Fruit fly (Drosophila melanogaster) whole organism, prepupa: ENCODE measurements around the gene BTBD9.

Source experiments
- Blimp-1 ChIP-seq: fragments of 200-800 bp; sonication (Bioruptor generic); optimal IDR thresholded peaks from 3 replicates; lab custom pipeline; 2017; ENCODE audit warnings: missing biosample characterization, missing genetic modification characterization, mild to moderate bottlenecking, moderate library complexity, missing genetic modification reagents
- CG10669 ChIP-seq: fragments of 200-800 bp; sonication (Bioruptor generic); optimal IDR thresholded peaks from 3 replicates; lab custom pipeline; 2018; ENCODE audit warnings: missing biosample characterization, mild to moderate bottlenecking, missing genetic modification characterization, moderate library complexity
- CG11762 ChIP-seq: fragments of 200-800 bp; sonication (Bioruptor generic); optimal IDR thresholded peaks from 3 replicates; lab custom pipeline; 2016; ENCODE audit warnings: missing biosample characterization, missing genetic modification characterization; ENCODE audit not compliant: insufficient read depth
- CG11902 ChIP-seq: fragments of 200-800 bp; sonication (Bioruptor generic); optimal IDR thresholded peaks from 3 replicates; lab custom pipeline; 2016; ENCODE audit warnings: missing biosample characterization, missing genetic modification characterization
- CG15336 ChIP-seq: fragments of 200-800 bp; sonication (Bioruptor generic); IDR thresholded peaks from 2 replicates; pipeline ENCODE4 v1.3.6; 2022; ENCODE audit warnings: missing biosample characterization, missing genetic modification characterization
- CG1621 ChIP-seq: fragments of 200-800 bp; sonication (Bioruptor generic); optimal IDR thresholded peaks from 3 replicates; lab custom pipeline; 2018; ENCODE audit warnings: missing biosample characterization, mild to moderate bottlenecking, missing genetic modification characterization
- CG16779 ChIP-seq: fragments of 200-800 bp; sonication (Bioruptor generic); optimal IDR thresholded peaks from 3 replicates; lab custom pipeline; 2017; ENCODE audit warnings: missing biosample characterization, mild to moderate bottlenecking, missing genetic modification characterization
- CG3032 ChIP-seq: fragments of 200-800 bp; optimal IDR thresholded peaks from 2 replicates; lab custom pipeline; 2019; ENCODE audit warnings: missing biosample characterization, mild to moderate bottlenecking, missing genetic modification characterization, moderate library complexity
- CG31627 ChIP-seq: fragments of 200-800 bp; sonication (Bioruptor generic); optimal IDR thresholded peaks from 3 replicates; lab custom pipeline; 2016; ENCODE audit warnings: missing biosample characterization, missing genetic modification characterization
- CG34406 ChIP-seq: fragments of 200-800 bp; sonication (Bioruptor generic); optimal IDR thresholded peaks from 3 replicates; lab custom pipeline; 2016; ENCODE audit warnings: missing biosample characterization, missing genetic modification characterization
- CG3919 ChIP-seq: fragments of 200-800 bp; sonication (Bioruptor generic); optimal IDR thresholded peaks from 3 replicates; lab custom pipeline; 2016; ENCODE audit warnings: missing biosample characterization, missing genetic modification characterization
- CG6163 ChIP-seq: fragments of 200-800 bp; sonication (Bioruptor generic); IDR thresholded peaks from 3 replicates; pipeline ENCODE4 v1.3.6; 2022; ENCODE audit warnings: missing biosample characterization, missing genetic modification characterization
- CG6276 ChIP-seq: fragments of 200-800 bp; sonication (Bioruptor generic); optimal IDR thresholded peaks from 2 replicates; lab custom pipeline; 2017; ENCODE audit warnings: missing biosample characterization, mild to moderate bottlenecking, missing genetic modification characterization
- CG6792 ChIP-seq: fragments of 200-800 bp; sonication (Bioruptor generic); optimal IDR thresholded peaks from 3 replicates; lab custom pipeline; 2016; ENCODE audit warnings: missing biosample characterization, missing genetic modification characterization
- CG6808 ChIP-seq: fragments of 200-800 bp; sonication (Bioruptor generic); optimal IDR thresholded peaks from 3 replicates; lab custom pipeline; 2017; ENCODE audit warnings: missing biosample characterization, missing genetic modification characterization, mild to moderate bottlenecking, moderate library complexity, missing genetic modification reagents
- CG6854 ChIP-seq: fragments of 200-800 bp; sonication (Bioruptor generic); optimal IDR thresholded peaks from 2 replicates; lab custom pipeline; 2017; ENCODE audit warnings: missing biosample characterization, mild to moderate bottlenecking, missing genetic modification characterization
- CG7368 ChIP-seq: fragments of 200-800 bp; sonication (Bioruptor generic); optimal IDR thresholded peaks from 3 replicates; lab custom pipeline; 2016; ENCODE audit warnings: missing biosample characterization, missing genetic modification characterization
- CG8119 ChIP-seq: fragments of 200-800 bp; sonication (Bioruptor generic); IDR thresholded peaks from 3 replicates; pipeline ENCODE4 v1.3.6; 2022; ENCODE audit warnings: missing biosample characterization, missing genetic modification characterization
- CG8632 ChIP-seq: fragments of 200-800 bp; sonication (Bioruptor generic); optimal IDR thresholded peaks from 3 replicates; lab custom pipeline; 2016; ENCODE audit warnings: missing biosample characterization, missing genetic modification characterization
- CG9139 ChIP-seq: fragments of 200-800 bp; sonication (Bioruptor generic); optimal IDR thresholded peaks from 3 replicates; lab custom pipeline; 2017; ENCODE audit warnings: missing biosample characterization, mild to moderate bottlenecking, missing genetic modification characterization
- Eip75B ChIP-seq: fragments of 200-800 bp; sonication (Bioruptor generic); optimal IDR thresholded peaks from 3 replicates; lab custom pipeline; 2016; ENCODE audit warnings: missing biosample characterization, missing genetic modification characterization
- Eip78C ChIP-seq: fragments of 200-800 bp; sonication (Bioruptor generic); peaks from one replicate; lab custom pipeline; 2016; ENCODE audit warnings: missing biosample characterization, missing genetic modification characterization
- Eip93F ChIP-seq: fragments of 200-800 bp; sonication (Bioruptor generic); optimal IDR thresholded peaks from 2 replicates; lab custom pipeline; 2016; ENCODE audit warnings: missing biosample characterization, mild to moderate bottlenecking, missing genetic modification characterization
- Ets21C ChIP-seq: fragments of 200-800 bp; sonication (Bioruptor generic); optimal IDR thresholded peaks from 3 replicates; lab custom pipeline; 2016; ENCODE audit warnings: missing biosample characterization, missing genetic modification characterization
- Ets96B ChIP-seq: fragments of 200-800 bp; optimal IDR thresholded peaks from 2 replicates; lab custom pipeline; 2019; ENCODE audit warnings: missing biosample characterization, mild to moderate bottlenecking, missing genetic modification characterization, moderate library complexity
- Gug ChIP-seq: fragments of 200-800 bp; sonication (Bioruptor generic); IDR thresholded peaks from 2 replicates; pipeline ENCODE4 v1.3.6; 2022; ENCODE audit warnings: missing biosample characterization, missing genetic modification characterization
- Hr4 ChIP-seq: fragments of 200-800 bp; sonication (Bioruptor generic); optimal IDR thresholded peaks from 3 replicates; lab custom pipeline; 2016; ENCODE audit warnings: missing biosample characterization, missing genetic modification characterization
- Lpt ChIP-seq: fragments of 200-800 bp; sonication (Bioruptor generic); optimal IDR thresholded peaks from 3 replicates; lab custom pipeline; 2016; ENCODE audit warnings: missing biosample characterization, missing genetic modification characterization
- Met ChIP-seq: fragments of 200-800 bp; sonication (Bioruptor generic); optimal IDR thresholded peaks from 3 replicates; lab custom pipeline; 2016; ENCODE audit warnings: missing biosample characterization, missing genetic modification characterization
- OdsH ChIP-seq: fragments of 200-800 bp; sonication (Bioruptor generic); optimal IDR thresholded peaks from 3 replicates; lab custom pipeline; 2016; ENCODE audit warnings: missing biosample characterization, missing genetic modification characterization
- Smox ChIP-seq: fragments of 200-800 bp; sonication (Bioruptor generic); optimal IDR thresholded peaks from 3 replicates; lab custom pipeline; 2016; ENCODE audit warnings: missing biosample characterization, missing genetic modification characterization
- Sox14 ChIP-seq: fragments of 200-800 bp; sonication (Bioruptor generic); optimal IDR thresholded peaks from 3 replicates; lab custom pipeline; 2016; ENCODE audit warnings: missing biosample characterization, missing genetic modification characterization
- Sox15 ChIP-seq: fragments of 200-800 bp; sonication (Bioruptor generic); optimal IDR thresholded peaks from 3 replicates; lab custom pipeline; 2016; ENCODE audit warnings: missing biosample characterization, missing genetic modification characterization
- achi ChIP-seq: fragments of 200-800 bp; sonication (Bioruptor generic); optimal IDR thresholded peaks from 3 replicates; lab custom pipeline; 2016; ENCODE audit warnings: missing biosample characterization, missing genetic modification characterization
- acj6 ChIP-seq: fragments of 200-800 bp; sonication (Bioruptor generic); optimal IDR thresholded peaks from 3 replicates; lab custom pipeline; 2016; ENCODE audit warnings: missing biosample characterization, missing genetic modification characterization
- cyc ChIP-seq: fragments of 200-800 bp; sonication (Bioruptor generic); optimal IDR thresholded peaks from 3 replicates; lab custom pipeline; 2016; ENCODE audit warnings: missing biosample characterization, missing genetic modification characterization
- dac ChIP-seq: fragments of 200-800 bp; sonication (Bioruptor generic); optimal IDR thresholded peaks from 2 replicates; lab custom pipeline; 2017; ENCODE audit warnings: missing biosample characterization, mild to moderate bottlenecking, missing genetic modification characterization
- dsx ChIP-seq: fragments of 200-800 bp; optimal IDR thresholded peaks from 3 replicates; lab custom pipeline; 2019; ENCODE audit warnings: missing biosample characterization, mild to moderate bottlenecking, missing genetic modification characterization, moderate library complexity; ENCODE audit not compliant: poor library complexity, severe bottlenecking
- esn ChIP-seq: fragments of 200-800 bp; sonication (Bioruptor generic); optimal IDR thresholded peaks from 2 replicates; lab custom pipeline; 2016; ENCODE audit warnings: missing biosample characterization, mild to moderate bottlenecking, missing genetic modification characterization, moderate library complexity
- fd85E ChIP-seq: fragments of 200-800 bp; sonication (Bioruptor generic); optimal IDR thresholded peaks from 3 replicates; lab custom pipeline; 2016; ENCODE audit warnings: missing biosample characterization, missing genetic modification characterization
- fkh ChIP-seq: fragments of 200-800 bp; sonication (Bioruptor generic); optimal IDR thresholded peaks from 3 replicates; lab custom pipeline; 2017; ENCODE audit warnings: missing biosample characterization, mild to moderate bottlenecking, missing genetic modification characterization, moderate library complexity
- net ChIP-seq: fragments of 200-800 bp; sonication (Bioruptor generic); optimal IDR thresholded peaks from 3 replicates; lab custom pipeline; 2016; ENCODE audit warnings: missing biosample characterization, missing genetic modification characterization
- pdm3 ChIP-seq: fragments of 200-800 bp; sonication (Bioruptor generic); optimal IDR thresholded peaks from 3 replicates; lab custom pipeline; 2016; ENCODE audit warnings: missing biosample characterization, missing genetic modification characterization
- salr ChIP-seq, 2 experiments: fragments of 200-800 bp; sonication (Bioruptor generic); optimal IDR thresholded peaks; 3 replicates each; lab custom pipeline; 2016 to 2018; ENCODE audit warnings: missing biosample characterization in 2 of 2, missing genetic modification characterization in 2 of 2, mild to moderate bottlenecking in 1 of 2
- ss ChIP-seq, 2 experiments: fragments of 200-800 bp; sonication (Bioruptor generic); optimal IDR thresholded peaks; 2 replicates in 1 of 2; 3 replicates in 1 of 2; lab custom pipeline; 2017 to 2018; ENCODE audit warnings: mild to moderate bottlenecking in 2 of 2, missing biosample characterization in 2 of 2, missing genetic modification characterization in 2 of 2, moderate library complexity in 1 of 2
- svp ChIP-seq: fragments of 200-800 bp; sonication (Bioruptor generic); peaks from one replicate; lab custom pipeline; 2016; ENCODE audit warnings: missing biosample characterization, missing genetic modification characterization
- topi ChIP-seq: fragments of 200-800 bp; sonication (Bioruptor generic); optimal IDR thresholded peaks from 3 replicates; lab custom pipeline; 2016; ENCODE audit warnings: missing biosample characterization, missing genetic modification characterization
- vri ChIP-seq: fragments of 200-800 bp; sonication (Bioruptor generic); optimal IDR thresholded peaks from 3 replicates; lab custom pipeline; 2016; ENCODE audit warnings: missing biosample characterization, mild to moderate bottlenecking, missing genetic modification characterization

BTBD9 gene

dm6 chrX:10741754-10742577 is 26.4 kb upstream of the BTBD9 start (continued):
- peak; percentile 86 for TF ChIP-seq Sox14 (GFP tag; lab: Kevin White, UChicago)
- peak; percentile 60 for TF ChIP-seq CG6276 (GFP tag; lab: Kevin White, UChicago)
- no peak for TF ChIP-seq CG6792
- TF ChIP-seq CG1621 (tag; lab: Kevin White, UChicago): peak; percentile 14
- TF ChIP-seq CG6163: peak; percentile 77; the same call in 2 of the 3 replicates
- TF ChIP-seq, all 60 proteins: peak for 27

DNA sequence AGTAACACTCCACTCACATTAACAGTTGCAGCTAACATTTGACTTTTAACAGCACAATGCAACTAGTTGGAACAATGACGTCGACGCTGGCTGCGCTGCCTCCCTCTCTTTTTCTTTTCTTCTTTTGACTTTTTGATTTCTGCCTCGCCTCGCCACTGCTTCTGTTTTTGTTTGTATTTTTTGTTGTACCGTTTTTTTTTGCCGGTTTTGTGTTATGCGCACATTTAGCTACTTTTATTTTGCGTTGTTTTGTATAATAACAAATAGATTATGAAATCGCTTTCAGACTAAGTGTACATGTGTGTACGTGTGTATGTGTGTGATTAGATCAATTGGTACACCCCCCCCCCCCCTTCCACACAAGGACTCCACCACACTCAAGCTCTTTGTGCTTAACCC is 25.8 kb upstream of the BTBD9 start:
- TF ChIP-seq CG7368 (no peak), CG34406 (GFP tag; lab: Kevin White, UChicago) (no peak), vri (peak; percentile 36), fkh (GFP tag; lab: Kevin White, UChicago) (peak; percentile 36), pdm3 (no peak), CG9139 (GFP tag; lab: Kevin White, UChicago) (peak; percentile 17), dac (no peak), CG31627 (no peak), dsx (no peak), Blimp-1 (GFP tag; lab: Kevin White, UChicago) (no peak), CG6163 (peak; percentile 52; the same call in 2 of the 3 replicates), CG11902 (GFP tag; lab: Kevin White, UChicago) (no peak), topi (no peak), Lpt (GFP tag; lab: Kevin White, UChicago) (no peak), CG10669 (GFP tag; lab: Kevin White, UChicago) (no peak), Eip75B (no peak), CG6792 (no peak), salr (GFP tag; optimal IDR thresholded peaks at IDR 0.05; lab: Kevin White, UChicago) (no peak), acj6 (no peak), esn (no peak), Eip93F (GFP tag; lab: Kevin White, UChicago) (no peak), CG15336 (GFP tag; lab: Robert Waterston, UW) (0 out of 2 replicates have a peak, but pooled peaks have one; percentile 16), achi (GFP tag; lab: Kevin White, UChicago) (no peak), cyc (GFP tag; lab: Kevin White, UChicago) (no peak), CG16779 (no peak), Sox15 (no peak), CG6808 (peak; percentile 4), Hr4 (GFP tag; lab: Kevin White, UChicago) (no peak), Eip78C (no peak), CG3919 (GFP tag; lab: Kevin White, UChicago) (no peak), CG1621 (tag; lab: Kevin White, UChicago) (no peak), OdsH (no peak), CG11762 (GFP tag; lab: Kevin White, UChicago) (no peak), Sox14 (GFP tag; lab: Kevin White, UChicago) (no peak), CG3032 (tag; lab: Kevin White, UChicago) (no peak), Ets21C (no peak), ss (GFP tag; optimal IDR thresholded peaks at IDR 0.05; lab: Kevin White, UChicago) (no peak), Smox (GFP tag; lab: Kevin White, UChicago) (no peak), svp (GFP tag; lab: Kevin White, UChicago) (no peak), CG6276 (GFP tag; lab: Kevin White, UChicago) (peak; percentile 56), CG8119 (GFP tag; lab: Robert Waterston, UW) (0 out of 3 replicates have a peak, but pooled peaks have one; percentile 20), fd85E (GFP tag; lab: Kevin White, UChicago) (no peak), CG8632 (GFP tag; lab: Kevin White, UChicago) (no peak), Gug (GFP tag; lab: Robert Waterston, UW) (no peak), Met (GFP tag; lab: Kevin White, UChicago) (no peak), CG6854 (GFP tag; lab: Kevin White, UChicago) (no peak), Ets96B (no peak), net (GFP tag; lab: Kevin White, UChicago) (no peak)
